Fruit fly (Drosophila melanogaster) whole organism, embryonic: ENCODE data around the gene wap.

ENCODE experiments used
- Ada2b ChIP-seq: fragments of 200-800 bp; sonication (Bioruptor generic); IDR thresholded peaks from 2 replicates; pipeline ENCODE4 v1.3.6; 2022; ENCODE audit warnings: missing biosample characterization, missing genetic modification characterization
- Aef1 ChIP-seq: fragments of 200-800 bp; sonication (Bioruptor generic); IDR thresholded peaks from 3 replicates; pipeline ENCODE4 v1.3.6; 2022; ENCODE audit warnings: missing biosample characterization, missing genetic modification characterization
- CG1024 ChIP-seq: fragments of 200-800 bp; sonication (Bioruptor generic); IDR thresholded peaks from 2 replicates; pipeline ENCODE4 v1.3.6; 2022; ENCODE audit warnings: missing biosample characterization, missing genetic modification characterization
- CG11723 ChIP-seq: fragments of 200-800 bp; sonication (Bioruptor generic); optimal IDR thresholded peaks from 2 replicates; lab custom pipeline; 2017; ENCODE audit warnings: missing biosample characterization, mild to moderate bottlenecking, missing genetic modification characterization
- CG12391 ChIP-seq: fragments of 200-800 bp; sonication (Bioruptor generic); optimal IDR thresholded peaks from 3 replicates; lab custom pipeline; 2018; ENCODE audit warnings: missing biosample characterization, mild to moderate bottlenecking, missing genetic modification characterization, moderate library complexity
- CG13894 ChIP-seq: fragments of 200-800 bp; sonication (Bioruptor generic); optimal IDR thresholded peaks from 3 replicates; lab custom pipeline; 2018; ENCODE audit warnings: missing biosample characterization, mild to moderate bottlenecking, missing genetic modification characterization, moderate library complexity
- CG16779 ChIP-seq: fragments of 200-800 bp; sonication (Bioruptor generic); IDR thresholded peaks from 2 replicates; pipeline ENCODE4 v1.3.6; 2022; ENCODE audit warnings: missing biosample characterization, missing genetic modification characterization
- CG31365 ChIP-seq: fragments of 200-800 bp; sonication (Bioruptor generic); optimal IDR thresholded peaks from 2 replicates; lab custom pipeline; 2018; ENCODE audit warnings: missing biosample characterization, mild to moderate bottlenecking, missing genetic modification characterization
- CG31388 ChIP-seq: fragments of 200-800 bp; sonication (Bioruptor generic); optimal IDR thresholded peaks from 2 replicates; lab custom pipeline; 2016; ENCODE audit warnings: missing biosample characterization, missing genetic modification characterization
- CG32532 ChIP-seq: fragments of 200-800 bp; sonication (Bioruptor generic); IDR thresholded peaks from 2 replicates; pipeline ENCODE4 v1.3.6; 2022; ENCODE audit warnings: missing biosample characterization, missing genetic modification characterization
- CG3281 ChIP-seq: fragments of 200-800 bp; sonication (Bioruptor generic); optimal IDR thresholded peaks from 3 replicates; lab custom pipeline; 2017; ENCODE audit warnings: missing biosample characterization, mild to moderate bottlenecking, missing genetic modification characterization
- CG3838 ChIP-seq: fragments of 200-800 bp; sonication (Bioruptor generic); optimal IDR thresholded peaks from 3 replicates; lab custom pipeline; 2016; ENCODE audit warnings: missing biosample characterization, missing genetic modification characterization
- CG3995 ChIP-seq: fragments of 200-800 bp; sonication (Bioruptor generic); optimal IDR thresholded peaks from 3 replicates; lab custom pipeline; 2016; ENCODE audit warnings: missing biosample characterization, missing genetic modification characterization
- CG4730 ChIP-seq: fragments of 200-800 bp; sonication (Bioruptor generic); IDR thresholded peaks from 2 replicates; pipeline ENCODE4 v1.3.6; 2022; ENCODE audit warnings: missing biosample characterization, missing genetic modification characterization
- CG9609 ChIP-seq: fragments of 200-800 bp; sonication (Bioruptor generic); optimal IDR thresholded peaks from 3 replicates; lab custom pipeline; 2016; ENCODE audit warnings: missing biosample characterization, missing genetic modification characterization
- CHES-1-like ChIP-seq: fragments of 200-800 bp; sonication (Bioruptor generic); optimal IDR thresholded peaks from 2 replicates; lab custom pipeline; 2016; ENCODE audit warnings: missing biosample characterization, missing genetic modification characterization
- CoRest ChIP-seq: fragments of 200-800 bp; sonication (Bioruptor generic); optimal IDR thresholded peaks from 3 replicates; lab custom pipeline; 2018; ENCODE audit warnings: missing biosample characterization, mild to moderate bottlenecking, missing genetic modification characterization, moderate library complexity
- Dip2 ChIP-seq: fragments of 200-800 bp; sonication (Bioruptor generic); IDR thresholded peaks from 2 replicates; pipeline ENCODE4 v1.3.6; 2022; ENCODE audit warnings: missing biosample characterization, missing genetic modification characterization
- Fer3 ChIP-seq: fragments of 200-800 bp; sonication (Bioruptor generic); optimal IDR thresholded peaks from 2 replicates; lab custom pipeline; 2018; ENCODE audit warnings: missing biosample characterization, mild to moderate bottlenecking, missing genetic modification characterization, moderate library complexity
- Gug ChIP-seq: fragments of 200-800 bp; sonication (Bioruptor generic); IDR thresholded peaks from 4 replicates; pipeline ENCODE4 v1.3.6; 2022; ENCODE audit warnings: missing biosample characterization, missing genetic modification characterization
- HLH54F ChIP-seq: fragments of 200-800 bp; sonication (Bioruptor generic); optimal IDR thresholded peaks from 3 replicates; lab custom pipeline; 2016; ENCODE audit warnings: missing biosample characterization, missing genetic modification characterization
- Ravus ChIP-seq: fragments of 200-800 bp; sonication (Bioruptor generic); IDR thresholded peaks from 2 replicates; pipeline ENCODE4 v1.3.6; 2022; ENCODE audit warnings: missing biosample characterization, missing genetic modification characterization
- Scr ChIP-seq: fragments of 200-800 bp; sonication (Bioruptor generic); IDR thresholded peaks from 2 replicates; pipeline ENCODE4 v1.3.6; 2022; ENCODE audit warnings: missing biosample characterization, missing genetic modification characterization; ENCODE audit not compliant: partially characterized antibody
- Side ChIP-seq: fragments of 200-800 bp; sonication (Bioruptor generic); optimal IDR thresholded peaks from 2 replicates; lab custom pipeline; 2016; ENCODE audit warnings: missing biosample characterization, missing genetic modification characterization
- Tbp ChIP-seq: fragments of >200 bp; optimal IDR thresholded peaks from 2 replicates; lab custom pipeline; 2018; ENCODE audit warnings: missing biosample characterization, missing genetic modification characterization
- amos ChIP-seq: fragments of 200-800 bp; sonication (Bioruptor generic); IDR thresholded peaks from 2 replicates; pipeline ENCODE4 v1.3.6; 2022; ENCODE audit warnings: missing biosample characterization, missing genetic modification characterization; ENCODE audit not compliant: partially characterized antibody
- bowl ChIP-seq: fragments of 200-800 bp; sonication (Bioruptor generic); IDR thresholded peaks from 2 replicates; pipeline ENCODE4 v1.3.6; 2022; ENCODE audit warnings: missing biosample characterization, missing genetic modification characterization
- bsh ChIP-seq, 2 experiments: fragments of 200-800 bp; sonication (Bioruptor generic); optimal IDR thresholded peaks; 2 replicates each; lab custom pipeline; 2017 to 2018; ENCODE audit warnings: mild to moderate bottlenecking in 2 of 2, missing biosample characterization in 2 of 2, missing genetic modification characterization in 2 of 2, moderate library complexity in 1 of 2
- chm ChIP-seq: fragments of 200-800 bp; sonication (Bioruptor generic); IDR thresholded peaks from 2 replicates; pipeline ENCODE4 v1.3.6; 2022; ENCODE audit warnings: missing biosample characterization, missing genetic modification characterization
- crol ChIP-seq: fragments of 200-800 bp; sonication (Bioruptor generic); IDR thresholded peaks from 2 replicates; pipeline ENCODE4 v1.3.6; 2022; ENCODE audit warnings: missing biosample characterization, missing genetic modification characterization
- dan ChIP-seq: fragments of 200-800 bp; sonication (Bioruptor generic); IDR thresholded peaks from 2 replicates; pipeline ENCODE4 v1.3.6; 2022; ENCODE audit warnings: missing biosample characterization, missing genetic modification characterization
- dm ChIP-seq: fragments of 200-800 bp; sonication (Bioruptor generic); optimal IDR thresholded peaks from 3 replicates; lab custom pipeline; 2016; ENCODE audit warnings: missing biosample characterization, missing genetic modification characterization
- esg ChIP-seq: fragments of 200-800 bp; sonication (Bioruptor generic); conservative IDR thresholded peaks from 2 replicates; pipeline ENCODE4 v1.3.6; 2022; ENCODE audit warnings: missing biosample characterization, missing genetic modification characterization
- fu2 ChIP-seq: fragments of 200-800 bp; sonication (Bioruptor generic); optimal IDR thresholded peaks from 2 replicates; lab custom pipeline; 2016; ENCODE audit warnings: missing biosample characterization, missing genetic modification characterization
- gro ChIP-seq: fragments of 200-800 bp; sonication (Bioruptor generic); optimal IDR thresholded peaks from 2 replicates; lab custom pipeline; 2016; ENCODE audit warnings: missing biosample characterization, missing genetic modification characterization
- hb ChIP-seq: fragments of 200-800 bp; sonication (Bioruptor generic); IDR thresholded peaks from 3 replicates; pipeline ENCODE4 v1.3.6; 2022; ENCODE audit warnings: missing biosample characterization, missing genetic modification characterization; ENCODE audit not compliant: partially characterized antibody
- hkb ChIP-seq, 2 experiments: fragments of 200-800 bp in 1 of 2; fragments of >200 bp in 1 of 2; sonication (Bioruptor generic) in 1 of 2; IDR thresholded peaks in 1 of 2; optimal IDR thresholded peaks in 1 of 2; 2 replicates each; pipeline versions ENCODE4 v1.3.6 to Lab custom; 2017 to 2022; ENCODE audit warnings: missing biosample characterization in 1 of 2, missing genetic modification characterization in 1 of 2
- kni ChIP-seq: fragments of 200-800 bp; sonication (Bioruptor generic); optimal IDR thresholded peaks from 3 replicates; lab custom pipeline; 2017; ENCODE audit warnings: mild to moderate bottlenecking, missing biosample characterization, missing genetic modification reagents, missing genetic modification characterization
- lilli ChIP-seq: fragments of 200-800 bp; sonication (Bioruptor generic); optimal IDR thresholded peaks from 3 replicates; lab custom pipeline; 2016; ENCODE audit warnings: missing biosample characterization, missing genetic modification characterization
- nerfin-2 ChIP-seq: fragments of 200-800 bp; sonication (Bioruptor generic); IDR thresholded peaks from 2 replicates; pipeline ENCODE4 v1.3.6; 2022; ENCODE audit warnings: missing biosample characterization, missing genetic modification characterization; ENCODE audit not compliant: partially characterized antibody
- p53 ChIP-seq: fragments of 200-800 bp; sonication (Bioruptor generic); optimal IDR thresholded peaks from 2 replicates; lab custom pipeline; 2016; ENCODE audit warnings: missing biosample characterization, missing genetic modification characterization
- peb ChIP-seq: fragments of 200-800 bp; sonication (Bioruptor generic); IDR thresholded peaks from 2 replicates; pipeline ENCODE4 v1.3.6; 2022; ENCODE audit warnings: missing biosample characterization, missing genetic modification characterization
- pfk ChIP-seq: fragments of 200-800 bp; sonication (Bioruptor generic); optimal IDR thresholded peaks from 2 replicates; lab custom pipeline; 2018; ENCODE audit warnings: missing biosample characterization, mild to moderate bottlenecking, missing genetic modification characterization, moderate library complexity
- ranshi ChIP-seq: fragments of 200-800 bp; sonication (Bioruptor generic); IDR thresholded peaks from 2 replicates; pipeline ENCODE4 v1.3.6; 2022; ENCODE audit warnings: missing biosample characterization, missing genetic modification characterization
- so ChIP-seq: fragments of 200-800 bp; sonication (Bioruptor generic); IDR thresholded peaks from 3 replicates; pipeline ENCODE4 v1.3.6; 2022; ENCODE audit warnings: missing biosample characterization, missing genetic modification characterization
- toy ChIP-seq: fragments of 200-800 bp; sonication (Bioruptor generic); IDR thresholded peaks from 2 replicates; pipeline ENCODE4 v1.3.6; 2022; ENCODE audit warnings: missing biosample characterization, missing genetic modification characterization
- trem ChIP-seq: fragments of 200-800 bp; optimal IDR thresholded peaks from 3 replicates; lab custom pipeline; 2019; ENCODE audit warnings: missing biosample characterization, mild to moderate bottlenecking, missing genetic modification characterization, moderate library complexity
- twi ChIP-seq: fragments of 200-800 bp; optimal IDR thresholded peaks from 2 replicates; lab custom pipeline; 2019; ENCODE audit warnings: missing biosample characterization, mild to moderate bottlenecking, missing genetic modification characterization, moderate library complexity
- wor ChIP-seq: fragments of 200-800 bp; sonication (Bioruptor generic); IDR thresholded peaks from 2 replicates; pipeline ENCODE4 v1.3.6; 2022; ENCODE audit warnings: missing biosample characterization, missing genetic modification characterization

wap gene

DNA sequence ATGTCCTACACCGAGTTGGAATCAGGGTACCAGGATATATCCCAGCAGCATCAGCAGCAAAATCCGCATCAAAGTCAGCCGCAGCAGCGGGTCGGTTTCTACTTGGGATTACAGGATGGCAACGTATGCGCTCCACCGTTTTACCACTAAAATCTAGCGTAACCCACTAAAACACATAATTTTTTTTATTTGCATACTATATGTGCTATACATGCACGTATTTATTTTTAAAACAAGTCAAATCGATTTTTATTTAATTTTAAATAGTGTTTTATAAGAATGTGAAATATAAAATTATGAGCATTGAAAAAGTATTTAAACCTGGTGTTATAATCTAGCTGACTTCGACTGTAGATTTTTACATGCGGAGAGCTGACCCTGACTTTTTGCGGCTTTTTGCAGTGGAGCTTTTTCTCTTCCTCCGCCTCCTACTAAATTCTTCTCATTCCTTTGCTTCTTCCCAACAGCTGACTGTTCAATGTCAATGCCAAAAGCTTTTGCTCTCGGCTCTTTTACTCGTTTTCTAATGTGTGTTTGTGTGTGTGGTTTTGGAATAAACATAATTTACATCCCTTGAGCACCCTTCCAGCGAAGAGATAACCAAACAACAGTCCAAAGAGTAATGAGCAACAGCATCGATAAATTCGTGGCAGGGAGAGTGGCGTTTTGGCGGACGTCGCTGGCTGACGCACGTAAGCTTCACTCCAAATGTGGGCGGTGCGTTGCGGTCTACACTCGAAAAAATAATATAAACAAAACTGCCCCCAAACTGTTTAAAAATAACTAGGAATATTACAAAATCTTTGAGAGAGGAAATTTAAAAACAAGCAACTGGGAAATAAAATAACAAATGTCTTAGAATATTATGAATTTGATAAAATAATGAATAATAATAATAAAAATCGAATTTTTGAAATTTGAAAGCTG lies 32.7 kb upstream of the wap start (continued):
- TF ChIP-seq so (GFP tag; lab: Robert Waterston, UW): no peak
- no peak for TF ChIP-seq kni
- TF ChIP-seq wor (GFP tag; lab: Robert Waterston, UW): no peak
- no peak for TF ChIP-seq pfk
- no peak for TF ChIP-seq CG3838 (GFP tag; lab: Kevin White, UChicago)
- no peak for TF ChIP-seq Scr (GFP tag; lab: Robert Waterston, UW)
- peak in 1 of 2 experiments; percentile 54 for TF ChIP-seq bsh (GFP tag; optimal IDR thresholded peaks at IDR 0.05; lab: Kevin White, UChicago)
- TF ChIP-seq hb (GFP tag; lab: Robert Waterston, UW): no peak
- no peak for TF ChIP-seq peb (GFP tag; lab: Robert Waterston, UW)
- TF ChIP-seq HLH54F: no peak
- no peak for TF ChIP-seq crol
- TF ChIP-seq Gug (GFP tag; lab: Robert Waterston, UW): no peak; the same call in 3 of the 4 replicates
- TF ChIP-seq CG31365 (tag; lab: Kevin White, UChicago): no peak
- TF ChIP-seq p53 (GFP tag; lab: Kevin White, UChicago): no peak
- TF ChIP-seq CG13894 (tag; lab: Kevin White, UChicago): no peak
- TF ChIP-seq CG16779 (GFP tag; lab: Robert Waterston, UW): no peak
- 0 out of 2 replicates have a peak, but pooled peaks have one; percentile 32 for TF ChIP-seq chm (GFP tag; lab: Robert Waterston, UW)
- TF ChIP-seq Dip2 (GFP tag; lab: Robert Waterston, UW): no peak
- no peak for TF ChIP-seq CG31388 (GFP tag; lab: Kevin White, UChicago)
- TF ChIP-seq hkb (optimal IDR thresholded peaks at IDR 0.05; lab: Kevin White, UChicago): no peak
- TF ChIP-seq hkb (GFP tag; IDR thresholded peaks at IDR 0.05; lab: Robert Waterston, UW): 0 out of 2 replicates have a peak, but pooled peaks have one; percentile 22
- no peak for TF ChIP-seq dm (GFP tag; lab: Kevin White, UChicago)
- TF ChIP-seq toy: no peak
- no peak for TF ChIP-seq Tbp
- peak; percentile 52 for TF ChIP-seq Ada2b (GFP tag; lab: Robert Waterston, UW)
- no peak for TF ChIP-seq trem (tag; lab: Kevin White, UChicago)
- TF ChIP-seq CG4730 (GFP tag; lab: Robert Waterston, UW): 0 out of 2 replicates have a peak, but pooled peaks have one; percentile 22
- TF ChIP-seq fu2 (GFP tag; lab: Kevin White, UChicago): no peak
- TF ChIP-seq dan (GFP tag; lab: Robert Waterston, UW): no peak
- TF ChIP-seq Aef1 (GFP tag; lab: Robert Waterston, UW): peak; percentile 42; the same call in 1 of the 3 replicates
- TF ChIP-seq CG11723 (GFP tag; lab: Kevin White, UChicago): no peak
- TF ChIP-seq CG32532 (GFP tag; lab: Robert Waterston, UW): peak; percentile 69
- peak; percentile 1 for TF ChIP-seq lilli
- no peak for TF ChIP-seq amos
- TF ChIP-seq CG3281 (GFP tag; lab: Kevin White, UChicago): peak; percentile 68
- TF ChIP-seq CG12391 (tag; lab: Kevin White, UChicago): peak; percentile 18
- TF ChIP-seq esg (GFP tag; lab: Robert Waterston, UW): no peak
- TF ChIP-seq CHES-1-like (GFP tag; lab: Kevin White, UChicago): no peak
- no peak for TF ChIP-seq CG3995 (GFP tag; lab: Kevin White, UChicago)
- no peak for TF ChIP-seq twi (tag; lab: Kevin White, UChicago)
- TF ChIP-seq CoRest (tag; lab: Kevin White, UChicago): peak; percentile 24
- no peak for TF ChIP-seq CG1024 (GFP tag; lab: Robert Waterston, UW)
- peak; percentile 30 for TF ChIP-seq Fer3
- TF ChIP-seq ranshi: 0 out of 2 replicates have a peak, but pooled peaks have one; percentile 39
- TF ChIP-seq CG9609: no peak
- TF ChIP-seq Side (GFP tag; lab: Kevin White, UChicago): no peak
- no peak for TF ChIP-seq nerfin-2
- peak; percentile 18 for TF ChIP-seq gro (GFP tag; lab: Kevin White, UChicago)
- no peak for TF ChIP-seq bowl (GFP tag; lab: Robert Waterston, UW)
- peak; percentile 20; the same call in 1 of the 2 replicates for TF ChIP-seq Ravus (GFP tag; lab: Robert Waterston, UW)
